Fruit fly (Drosophila melanogaster) Kc167 (cell line): ENCODE results near the gene Cht11.

ENCODE experiments used
- Myc ChIP-seq: fragments of >200 bp; optimal IDR thresholded peaks from 2 replicates; lab custom pipeline; 2017; ENCODE audit warnings: missing external identifiers
- h ChIP-seq: fragments of >200 bp; optimal IDR thresholded peaks from 3 replicates; lab custom pipeline; 2018; ENCODE audit warnings: missing external identifiers
- insv ChIP-seq: fragments of >200 bp; optimal IDR thresholded peaks from 3 replicates; lab custom pipeline; 2018; ENCODE audit warnings: missing external identifiers
- psq ChIP-seq: fragments of >200 bp; optimal IDR thresholded peaks from 2 replicates; lab custom pipeline; 2017; ENCODE audit warnings: missing external identifiers

- TF ChIP-seq h (lab: Kevin White, UChicago), result no peak
- TF ChIP-seq psq (lab: Kevin White, UChicago), result no peak
- TF ChIP-seq insv (lab: Kevin White, UChicago), result no peak
- no peak for TF ChIP-seq Myc (lab: Kevin White, UChicago)
Observed at dm6 chrX:6859756-6860412, 10.6 kb upstream of the Cht11 start.
